Worm (Caenorhabditis elegans) whole organism, mixed stage, embryonic: ENCODE measurements around the gene enu-3.1.

ENCODE experiments used
- M03D4.4 ChIP-seq: sonication (generic microtip); optimal IDR thresholded peaks from 2 replicates; lab custom pipeline; 2017; ENCODE audit warnings: mild to moderate bottlenecking, missing genetic modification characterization, missing compliant biosample characterization
- bed-3 ChIP-seq: fragments of 200-800 bp; sonication (Bioruptor generic); optimal IDR thresholded peaks from 3 replicates; lab custom pipeline; 2018; ENCODE audit warnings: mild to moderate bottlenecking, missing genetic modification characterization, moderate library complexity, missing compliant biosample characterization
- ceh-39 ChIP-seq: fragments of 150-350 bp; optimal IDR thresholded peaks from 2 replicates; lab custom pipeline; 2014; ENCODE audit warnings: missing biosample characterization, missing genetic modification characterization
- ceh-43 ChIP-seq: fragments of 200-800 bp; sonication (Bioruptor generic); optimal IDR thresholded peaks from 2 replicates; lab custom pipeline; 2018; ENCODE audit warnings: mild to moderate bottlenecking, missing genetic modification characterization, moderate library complexity, missing compliant biosample characterization
- ceh-83 ChIP-seq: fragments of 200-800 bp; sonication (Bioruptor generic); optimal IDR thresholded peaks from 2 replicates; lab custom pipeline; 2018; ENCODE audit warnings: mild to moderate bottlenecking, missing genetic modification characterization, missing compliant biosample characterization
- ces-1 ChIP-seq: fragments of 150-350 bp; optimal IDR thresholded peaks from 2 replicates; lab custom pipeline; 2014; ENCODE audit warnings: missing biosample characterization, missing genetic modification reagents, missing genetic modification characterization
- cnd-1 ChIP-seq: fragments of 200-800 bp; sonication (Bioruptor generic); optimal IDR thresholded peaks from 2 replicates; lab custom pipeline; 2018; ENCODE audit warnings: mild to moderate bottlenecking, missing genetic modification characterization, missing compliant biosample characterization
- elt-1 ChIP-seq: sonication (generic microtip); optimal IDR thresholded peaks from 2 replicates; lab custom pipeline; 2017; ENCODE audit warnings: missing genetic modification characterization, mild to moderate bottlenecking, missing compliant biosample characterization, antibody characterized with exemption, moderate library complexity, borderline replicate concordance; ENCODE audit not compliant: insufficient read depth
- elt-3 ChIP-seq: fragments of 150-350 bp; optimal IDR thresholded peaks from 2 replicates; lab custom pipeline; 2014; ENCODE audit warnings: missing biosample characterization, missing genetic modification characterization
- flh-1 ChIP-seq: fragments of 200-800 bp; sonication (Bioruptor generic); optimal IDR thresholded peaks from 2 replicates; lab custom pipeline; 2018; ENCODE audit warnings: mild to moderate bottlenecking, missing genetic modification characterization, moderate library complexity, missing compliant biosample characterization
- ham-2 ChIP-seq: fragments of 200-800 bp; sonication (Bioruptor generic); optimal IDR thresholded peaks from 2 replicates; lab custom pipeline; 2018; ENCODE audit warnings: mild to moderate bottlenecking, missing genetic modification characterization, missing compliant biosample characterization
- lin-13 ChIP-seq: fragments of 150-350 bp; optimal IDR thresholded peaks from 2 replicates; lab custom pipeline; 2014; ENCODE audit warnings: missing biosample characterization, missing genetic modification characterization
- lin-32 ChIP-seq: fragments of 200-800 bp; sonication (Bioruptor generic); optimal IDR thresholded peaks from 2 replicates; lab custom pipeline; 2018; ENCODE audit warnings: mild to moderate bottlenecking, missing genetic modification characterization, missing compliant biosample characterization
- lsy-2 ChIP-seq: fragments of 150-350 bp; optimal IDR thresholded peaks from 2 replicates; lab custom pipeline; 2014; ENCODE audit warnings: missing biosample characterization, missing genetic modification characterization
- mep-1 ChIP-seq: fragments of 150-350 bp; optimal IDR thresholded peaks from 2 replicates; lab custom pipeline; 2017; ENCODE audit warnings: missing biosample characterization, missing genetic modification reagents, missing genetic modification characterization, inconsistent platforms
- mls-2 ChIP-seq: sonication (generic microtip); optimal IDR thresholded peaks from 2 replicates; lab custom pipeline; 2016; ENCODE audit warnings: mild to moderate bottlenecking, missing genetic modification characterization, moderate library complexity, missing compliant biosample characterization
- nhr-12 ChIP-seq: fragments of 150-350 bp; optimal IDR thresholded peaks from 2 replicates; lab custom pipeline; 2014; ENCODE audit warnings: missing biosample characterization, missing genetic modification characterization
- nhr-237 ChIP-seq: fragments of 150-350 bp; optimal IDR thresholded peaks from 2 replicates; lab custom pipeline; 2014; ENCODE audit warnings: missing biosample characterization, missing genetic modification characterization
- nhr-28 ChIP-seq: fragments of 150-350 bp; optimal IDR thresholded peaks from 2 replicates; lab custom pipeline; 2014; ENCODE audit warnings: missing biosample characterization, missing genetic modification characterization
- nhr-76 ChIP-seq: sonication (generic microtip); optimal IDR thresholded peaks from 2 replicates; lab custom pipeline; 2017; ENCODE audit warnings: missing biosample characterization, missing genetic modification characterization
- pha-4 ChIP-seq: fragments of 150-350 bp; optimal IDR thresholded peaks from 2 replicates; lab custom pipeline; 2018; ENCODE audit warnings: missing biosample characterization, missing genetic modification reagents, missing genetic modification characterization
- snpc-4 ChIP-seq: fragments of 150-350 bp; optimal IDR thresholded peaks from 2 replicates; lab custom pipeline; 2014; ENCODE audit warnings: missing biosample characterization, missing genetic modification characterization
- sptf-1 ChIP-seq: sonication (generic microtip); optimal IDR thresholded peaks from 2 replicates; lab custom pipeline; 2017; ENCODE audit warnings: mild to moderate bottlenecking, missing genetic modification characterization, moderate library complexity, missing compliant biosample characterization
- tbx-8 ChIP-seq: fragments of 200-800 bp; sonication (Bioruptor generic); optimal IDR thresholded peaks from 2 replicates; lab custom pipeline; 2018; ENCODE audit warnings: mild to moderate bottlenecking, missing genetic modification characterization, moderate library complexity, missing compliant biosample characterization
- unc-120 ChIP-seq: sonication (generic microtip); optimal IDR thresholded peaks from 2 replicates; lab custom pipeline; 2017; ENCODE audit warnings: missing genetic modification characterization, missing compliant biosample characterization; ENCODE audit not compliant: poor library complexity, severe bottlenecking
- unc-62 ChIP-seq: fragments of 150-350 bp; optimal IDR thresholded peaks from 2 replicates; lab custom pipeline; 2014; ENCODE audit warnings: missing biosample characterization, missing genetic modification reagents, missing genetic modification characterization
- zip-8 ChIP-seq: fragments of 150-350 bp; optimal IDR thresholded peaks from 2 replicates; lab custom pipeline; 2014; ENCODE audit warnings: missing biosample characterization, missing genetic modification characterization
- ztf-11 ChIP-seq: fragments of 150-350 bp; optimal IDR thresholded peaks from 2 replicates; lab custom pipeline; 2014; ENCODE audit warnings: missing biosample characterization, missing genetic modification characterization

Gene enu-3.1

ce11 chrIII:10398919-10399318 lies 37.2 kb upstream of the enu-3.1 start:
- TF ChIP-seq M03D4.4 (no peak), unc-62 (no peak), ces-1 (peak; percentile 90)

- TF ChIP-seq elt-3 (tag; lab: Kevin White, UChicago) (no peak), ceh-39 (tag; lab: Kevin White, UChicago) (no peak), flh-1 (GFP tag; lab: Kevin White, UChicago) (no peak), nhr-28 (tag; lab: Kevin White, UChicago) (no peak), unc-62 (no peak), sptf-1 (tag; lab: Kevin White, UChicago) (no peak), ceh-83 (GFP tag; lab: Kevin White, UChicago) (no peak), ces-1 (no peak)
These were observed 31.2 kb upstream of the enu-3.1 start, which contains the start of the genes M03C11.3 and chl-1 for ce11 chrIII:10404918-10405317. Gene M03C11.3, plus strand, starts transcription at chrIII:10405070. Gene chl-1, minus strand, starts transcription at chrIII:10405240.

- TF ChIP-seq ztf-11 (tag; lab: Kevin White, UChicago) (peak; percentile 14), tbx-8 (GFP tag; lab: Kevin White, UChicago) (peak; percentile 27), pha-4 (peak; percentile 76), mep-1 (tag; lab: Kevin White, UChicago) (peak; percentile 63), M03D4.4 (no peak), zip-8 (tag; lab: Kevin White, UChicago) (peak; percentile 1), flh-1 (GFP tag; lab: Kevin White, UChicago) (no peak), unc-120 (peak; percentile 7), lsy-2 (peak; percentile 84), ces-1 (peak; percentile 68), nhr-237 (tag; lab: Kevin White, UChicago) (peak; percentile 85), sptf-1 (tag; lab: Kevin White, UChicago) (peak; percentile 23), ceh-39 (tag; lab: Kevin White, UChicago) (peak; percentile 45), ham-2 (GFP tag; lab: Kevin White, UChicago) (peak; percentile 8), cnd-1 (tag; lab: Kevin White, UChicago) (no peak), nhr-28 (tag; lab: Kevin White, UChicago) (no peak), elt-1 (peak; percentile 13), lin-13 (tag; lab: Kevin White, UChicago) (peak; percentile 84), mls-2 (tag; lab: Kevin White, UChicago) (no peak)
These were observed 28.8 kb upstream of the enu-3.1 start, which contains the start of gene hat-1 for ce11 chrIII:10407198-10407663. Gene hat-1, minus strand, starts transcription at chrIII:10407248.

ce11 chrIII:10415822-10416221 lies 20.3 kb upstream of the enu-3.1 start, which contains the start of gene ymel-1:
Gene ymel-1, plus strand, starts transcription at chrIII:10416139.
- TF ChIP-seq M03D4.4 (peak; percentile 25), snpc-4 (tag; lab: Kevin White, UChicago) (no peak)

ce11 chrIII:10421680-10422079 lies 14.4 kb upstream of the enu-3.1 start:
- no peak for TF ChIP-seq bed-3
- TF ChIP-seq pha-4 = no peak
- TF ChIP-seq lsy-2 = no peak
- no peak for TF ChIP-seq ceh-83 (GFP tag; lab: Kevin White, UChicago)
- TF ChIP-seq lin-32 = no peak
- no peak for TF ChIP-seq ceh-39 (tag; lab: Kevin White, UChicago)
- TF ChIP-seq elt-1 = no peak
- no peak for TF ChIP-seq nhr-12
- no peak for TF ChIP-seq ces-1
- no peak for TF ChIP-seq unc-62

ce11 chrIII:10423906-10424305 lies 12.2 kb upstream of the enu-3.1 start, which contains the start of gene M03C11.6:
Gene M03C11.6, minus strand, starts transcription at chrIII:10424006.
- TF ChIP-seq lsy-2 (no peak), M03D4.4 (no peak), ham-2 (GFP tag; lab: Kevin White, UChicago) (no peak), mls-2 (tag; lab: Kevin White, UChicago) (no peak), flh-1 (GFP tag; lab: Kevin White, UChicago) (no peak), ceh-43 (GFP tag; lab: Kevin White, UChicago) (no peak), nhr-76 (tag; lab: Kevin White, UChicago) (no peak), unc-120 (no peak), pha-4 (no peak), tbx-8 (GFP tag; lab: Kevin White, UChicago) (no peak)
